Fruit fly (Drosophila melanogaster) whole organism, prepupa: ENCODE results near the gene CG7091.
A peak's percentile ranks its signal among the peaks of the same experiment; 100 is the strongest.

Experiments
- Blimp-1 ChIP-seq: fragments of 200-800 bp; sonication (Bioruptor generic); optimal IDR thresholded peaks from 3 replicates; lab custom pipeline; 2017; ENCODE audit warnings: missing biosample characterization, missing genetic modification characterization, mild to moderate bottlenecking, moderate library complexity, missing genetic modification reagents
- CG10631 ChIP-seq: fragments of 200-800 bp; sonication (Bioruptor generic); optimal IDR thresholded peaks from 2 replicates; lab custom pipeline; 2016; ENCODE audit warnings: missing biosample characterization, missing genetic modification characterization
- CG10669 ChIP-seq: fragments of 200-800 bp; sonication (Bioruptor generic); optimal IDR thresholded peaks from 3 replicates; lab custom pipeline; 2018; ENCODE audit warnings: missing biosample characterization, mild to moderate bottlenecking, missing genetic modification characterization, moderate library complexity
- CG11294 ChIP-seq: fragments of 200-800 bp; sonication (Bioruptor generic); IDR thresholded peaks from 2 replicates; pipeline ENCODE4 v1.3.6; 2022; ENCODE audit warnings: missing biosample characterization, missing genetic modification characterization
- CG11902 ChIP-seq: fragments of 200-800 bp; sonication (Bioruptor generic); optimal IDR thresholded peaks from 3 replicates; lab custom pipeline; 2016; ENCODE audit warnings: missing biosample characterization, missing genetic modification characterization
- CG1621 ChIP-seq: fragments of 200-800 bp; sonication (Bioruptor generic); optimal IDR thresholded peaks from 3 replicates; lab custom pipeline; 2018; ENCODE audit warnings: missing biosample characterization, mild to moderate bottlenecking, missing genetic modification characterization
- CG16779 ChIP-seq: fragments of 200-800 bp; sonication (Bioruptor generic); optimal IDR thresholded peaks from 3 replicates; lab custom pipeline; 2017; ENCODE audit warnings: missing biosample characterization, mild to moderate bottlenecking, missing genetic modification characterization
- CG3032 ChIP-seq: fragments of 200-800 bp; optimal IDR thresholded peaks from 2 replicates; lab custom pipeline; 2019; ENCODE audit warnings: missing biosample characterization, mild to moderate bottlenecking, missing genetic modification characterization, moderate library complexity
- CG31627 ChIP-seq: fragments of 200-800 bp; sonication (Bioruptor generic); optimal IDR thresholded peaks from 3 replicates; lab custom pipeline; 2016; ENCODE audit warnings: missing biosample characterization, missing genetic modification characterization
- CG32006 ChIP-seq: fragments of 200-800 bp; sonication (Bioruptor generic); optimal IDR thresholded peaks from 3 replicates; lab custom pipeline; 2017; ENCODE audit warnings: missing biosample characterization, mild to moderate bottlenecking, missing genetic modification characterization
- CG34406 ChIP-seq: fragments of 200-800 bp; sonication (Bioruptor generic); optimal IDR thresholded peaks from 3 replicates; lab custom pipeline; 2016; ENCODE audit warnings: missing biosample characterization, missing genetic modification characterization
- CG3919 ChIP-seq: fragments of 200-800 bp; sonication (Bioruptor generic); optimal IDR thresholded peaks from 3 replicates; lab custom pipeline; 2016; ENCODE audit warnings: missing biosample characterization, missing genetic modification characterization
- CG4318 ChIP-seq: fragments of 200-800 bp; sonication (Bioruptor generic); optimal IDR thresholded peaks from 3 replicates; lab custom pipeline; 2017; ENCODE audit warnings: missing biosample characterization, mild to moderate bottlenecking, missing genetic modification characterization
- CG6163 ChIP-seq: fragments of 200-800 bp; sonication (Bioruptor generic); IDR thresholded peaks from 3 replicates; pipeline ENCODE4 v1.3.6; 2022; ENCODE audit warnings: missing biosample characterization, missing genetic modification characterization
- CG6276 ChIP-seq: fragments of 200-800 bp; sonication (Bioruptor generic); optimal IDR thresholded peaks from 2 replicates; lab custom pipeline; 2017; ENCODE audit warnings: missing biosample characterization, mild to moderate bottlenecking, missing genetic modification characterization
- CG6808 ChIP-seq: fragments of 200-800 bp; sonication (Bioruptor generic); optimal IDR thresholded peaks from 3 replicates; lab custom pipeline; 2017; ENCODE audit warnings: missing biosample characterization, missing genetic modification characterization, mild to moderate bottlenecking, moderate library complexity, missing genetic modification reagents
- CG6854 ChIP-seq: fragments of 200-800 bp; sonication (Bioruptor generic); optimal IDR thresholded peaks from 2 replicates; lab custom pipeline; 2017; ENCODE audit warnings: missing biosample characterization, mild to moderate bottlenecking, missing genetic modification characterization
- CG7368 ChIP-seq: fragments of 200-800 bp; sonication (Bioruptor generic); optimal IDR thresholded peaks from 3 replicates; lab custom pipeline; 2016; ENCODE audit warnings: missing biosample characterization, missing genetic modification characterization
- CG8119 ChIP-seq: fragments of 200-800 bp; sonication (Bioruptor generic); IDR thresholded peaks from 3 replicates; pipeline ENCODE4 v1.3.6; 2022; ENCODE audit warnings: missing biosample characterization, missing genetic modification characterization
- CG8632 ChIP-seq: fragments of 200-800 bp; sonication (Bioruptor generic); optimal IDR thresholded peaks from 3 replicates; lab custom pipeline; 2016; ENCODE audit warnings: missing biosample characterization, missing genetic modification characterization
- CG9139 ChIP-seq: fragments of 200-800 bp; sonication (Bioruptor generic); optimal IDR thresholded peaks from 3 replicates; lab custom pipeline; 2017; ENCODE audit warnings: missing biosample characterization, mild to moderate bottlenecking, missing genetic modification characterization
- Eip75B ChIP-seq: fragments of 200-800 bp; sonication (Bioruptor generic); optimal IDR thresholded peaks from 3 replicates; lab custom pipeline; 2016; ENCODE audit warnings: missing biosample characterization, missing genetic modification characterization
- Eip93F ChIP-seq: fragments of 200-800 bp; sonication (Bioruptor generic); optimal IDR thresholded peaks from 2 replicates; lab custom pipeline; 2016; ENCODE audit warnings: missing biosample characterization, mild to moderate bottlenecking, missing genetic modification characterization
- Ets21C ChIP-seq: fragments of 200-800 bp; sonication (Bioruptor generic); optimal IDR thresholded peaks from 3 replicates; lab custom pipeline; 2016; ENCODE audit warnings: missing biosample characterization, missing genetic modification characterization
- Ets96B ChIP-seq: fragments of 200-800 bp; optimal IDR thresholded peaks from 2 replicates; lab custom pipeline; 2019; ENCODE audit warnings: missing biosample characterization, mild to moderate bottlenecking, missing genetic modification characterization, moderate library complexity
- Gug ChIP-seq: fragments of 200-800 bp; sonication (Bioruptor generic); IDR thresholded peaks from 2 replicates; pipeline ENCODE4 v1.3.6; 2022; ENCODE audit warnings: missing biosample characterization, missing genetic modification characterization
- Hr38 ChIP-seq: sonication (Bioruptor generic); optimal IDR thresholded peaks from 2 replicates; lab custom pipeline; 2016; ENCODE audit warnings: missing biosample characterization, missing genetic modification characterization
- Hr39 ChIP-seq: fragments of 200-800 bp; sonication (Bioruptor generic); optimal IDR thresholded peaks from 2 replicates; lab custom pipeline; 2016; ENCODE audit warnings: missing biosample characterization, missing genetic modification characterization
- Hr4 ChIP-seq: fragments of 200-800 bp; sonication (Bioruptor generic); optimal IDR thresholded peaks from 3 replicates; lab custom pipeline; 2016; ENCODE audit warnings: missing biosample characterization, missing genetic modification characterization
- Lpt ChIP-seq: fragments of 200-800 bp; sonication (Bioruptor generic); optimal IDR thresholded peaks from 3 replicates; lab custom pipeline; 2016; ENCODE audit warnings: missing biosample characterization, missing genetic modification characterization
- Met ChIP-seq: fragments of 200-800 bp; sonication (Bioruptor generic); optimal IDR thresholded peaks from 3 replicates; lab custom pipeline; 2016; ENCODE audit warnings: missing biosample characterization, missing genetic modification characterization
- OdsH ChIP-seq: fragments of 200-800 bp; sonication (Bioruptor generic); optimal IDR thresholded peaks from 3 replicates; lab custom pipeline; 2016; ENCODE audit warnings: missing biosample characterization, missing genetic modification characterization
- Smox ChIP-seq: fragments of 200-800 bp; sonication (Bioruptor generic); optimal IDR thresholded peaks from 3 replicates; lab custom pipeline; 2016; ENCODE audit warnings: missing biosample characterization, missing genetic modification characterization
- Sox102F ChIP-seq: fragments of 200-800 bp; sonication (Bioruptor generic); optimal IDR thresholded peaks from 2 replicates; lab custom pipeline; 2016; ENCODE audit warnings: missing biosample characterization, mild to moderate bottlenecking, missing genetic modification characterization
- Sox14 ChIP-seq: fragments of 200-800 bp; sonication (Bioruptor generic); optimal IDR thresholded peaks from 3 replicates; lab custom pipeline; 2016; ENCODE audit warnings: missing biosample characterization, missing genetic modification characterization
- Sox15 ChIP-seq: fragments of 200-800 bp; sonication (Bioruptor generic); optimal IDR thresholded peaks from 3 replicates; lab custom pipeline; 2016; ENCODE audit warnings: missing biosample characterization, missing genetic modification characterization
- achi ChIP-seq: fragments of 200-800 bp; sonication (Bioruptor generic); optimal IDR thresholded peaks from 3 replicates; lab custom pipeline; 2016; ENCODE audit warnings: missing biosample characterization, missing genetic modification characterization
- cyc ChIP-seq: fragments of 200-800 bp; sonication (Bioruptor generic); optimal IDR thresholded peaks from 3 replicates; lab custom pipeline; 2016; ENCODE audit warnings: missing biosample characterization, missing genetic modification characterization
- dsx ChIP-seq: fragments of 200-800 bp; optimal IDR thresholded peaks from 3 replicates; lab custom pipeline; 2019; ENCODE audit warnings: missing biosample characterization, mild to moderate bottlenecking, missing genetic modification characterization, moderate library complexity; ENCODE audit not compliant: poor library complexity, severe bottlenecking
- eg ChIP-seq: fragments of 200-800 bp; sonication (Bioruptor generic); IDR thresholded peaks from 3 replicates; pipeline ENCODE4 v1.3.6; 2022; ENCODE audit warnings: missing biosample characterization, missing genetic modification characterization
- esn ChIP-seq: fragments of 200-800 bp; sonication (Bioruptor generic); optimal IDR thresholded peaks from 2 replicates; lab custom pipeline; 2016; ENCODE audit warnings: missing biosample characterization, mild to moderate bottlenecking, missing genetic modification characterization, moderate library complexity
- fd59A ChIP-seq: fragments of 200-800 bp; sonication (Bioruptor generic); optimal IDR thresholded peaks from 2 replicates; lab custom pipeline; 2017; ENCODE audit warnings: missing biosample characterization, mild to moderate bottlenecking, missing genetic modification characterization, missing genetic modification reagents
- fd85E ChIP-seq: fragments of 200-800 bp; sonication (Bioruptor generic); optimal IDR thresholded peaks from 3 replicates; lab custom pipeline; 2016; ENCODE audit warnings: missing biosample characterization, missing genetic modification characterization
- fkh ChIP-seq: fragments of 200-800 bp; sonication (Bioruptor generic); optimal IDR thresholded peaks from 3 replicates; lab custom pipeline; 2017; ENCODE audit warnings: missing biosample characterization, mild to moderate bottlenecking, missing genetic modification characterization, moderate library complexity
- lz ChIP-seq: fragments of 200-800 bp; sonication (Bioruptor generic); optimal IDR thresholded peaks from 3 replicates; lab custom pipeline; 2016; ENCODE audit warnings: missing biosample characterization, missing genetic modification characterization
- net ChIP-seq: fragments of 200-800 bp; sonication (Bioruptor generic); optimal IDR thresholded peaks from 3 replicates; lab custom pipeline; 2016; ENCODE audit warnings: missing biosample characterization, missing genetic modification characterization
- pdm3 ChIP-seq: fragments of 200-800 bp; sonication (Bioruptor generic); optimal IDR thresholded peaks from 3 replicates; lab custom pipeline; 2016; ENCODE audit warnings: missing biosample characterization, missing genetic modification characterization
- svp ChIP-seq: fragments of 200-800 bp; sonication (Bioruptor generic); peaks from one replicate; lab custom pipeline; 2016; ENCODE audit warnings: missing biosample characterization, missing genetic modification characterization
- topi ChIP-seq: fragments of 200-800 bp; sonication (Bioruptor generic); optimal IDR thresholded peaks from 3 replicates; lab custom pipeline; 2016; ENCODE audit warnings: missing biosample characterization, missing genetic modification characterization
- vri ChIP-seq: fragments of 200-800 bp; sonication (Bioruptor generic); optimal IDR thresholded peaks from 3 replicates; lab custom pipeline; 2016; ENCODE audit warnings: missing biosample characterization, mild to moderate bottlenecking, missing genetic modification characterization

The CG7091 gene

DNA sequence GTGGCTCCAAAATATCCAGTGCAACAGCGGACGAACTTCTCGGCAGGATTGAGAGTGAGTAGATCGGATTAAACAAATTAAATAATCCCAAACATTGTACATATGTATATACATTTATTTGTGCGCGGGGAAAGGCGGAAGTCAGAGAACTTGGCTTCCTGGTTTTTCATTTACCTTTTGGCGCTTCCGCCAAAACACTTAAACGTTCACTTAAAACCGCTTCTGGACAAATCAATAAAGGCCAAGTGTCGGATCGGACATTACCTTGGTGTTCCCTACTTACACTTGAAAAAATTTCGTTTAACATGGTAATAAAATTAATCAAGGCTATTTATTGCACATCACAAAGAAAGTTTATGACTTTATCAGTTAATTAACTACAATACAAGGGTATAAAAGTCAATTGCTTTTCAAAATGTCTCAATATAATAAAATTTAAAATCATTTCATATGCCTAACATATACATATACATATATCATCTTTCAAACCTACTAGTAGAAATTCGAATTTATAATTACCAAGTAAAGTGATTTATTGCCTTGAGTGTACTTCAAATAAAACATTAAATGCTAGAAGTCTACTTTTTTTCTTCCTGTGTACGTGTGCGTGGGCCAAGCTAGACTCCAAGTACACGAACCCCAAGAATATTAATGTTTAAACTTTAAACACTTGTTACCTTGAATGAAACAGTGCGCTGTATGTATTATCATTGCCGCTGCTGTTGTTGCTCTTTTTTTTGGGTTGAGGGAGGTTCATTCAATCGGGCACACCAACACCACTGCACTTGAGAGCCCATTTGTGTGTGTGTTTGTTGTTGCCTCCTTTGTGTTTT, 3.8 kb downstream of the CG7091 start:
- TF ChIP-seq CG34406 (GFP tag; lab: Kevin White, UChicago) = peak; percentile 76
- peak; percentile 81 for TF ChIP-seq net
- TF ChIP-seq CG32006 (GFP tag; lab: Kevin White, UChicago) = peak; percentile 80
- TF ChIP-seq CG1621 = peak; percentile 57
- peak; percentile 67 for TF ChIP-seq Hr39 (GFP tag; lab: Kevin White, UChicago)
- TF ChIP-seq CG7368 (GFP tag; lab: Kevin White, UChicago) = peak; percentile 60
- peak; percentile 81 for TF ChIP-seq Eip75B (GFP tag; lab: Kevin White, UChicago)
- TF ChIP-seq Gug (GFP tag; lab: Robert Waterston, UW) = peak; percentile 64; the same call in 1 of the 2 replicates
- TF ChIP-seq Hr4 (GFP tag; lab: Kevin White, UChicago) = peak; percentile 68
- no peak for TF ChIP-seq Eip93F (GFP tag; lab: Kevin White, UChicago)
- TF ChIP-seq Sox15 (GFP tag; lab: Kevin White, UChicago) = peak; percentile 56
- TF ChIP-seq pdm3 (GFP tag; lab: Kevin White, UChicago) = peak; percentile 67
- TF ChIP-seq Ets96B (tag; lab: Kevin White, UChicago) = peak; percentile 76
- peak; percentile 68 for TF ChIP-seq Sox102F (GFP tag; lab: Kevin White, UChicago)
- no peak for TF ChIP-seq fkh
- TF ChIP-seq fd85E (GFP tag; lab: Kevin White, UChicago) = no peak
- peak; percentile 78 for TF ChIP-seq CG8119 (GFP tag; lab: Robert Waterston, UW)
- peak; percentile 77 for TF ChIP-seq OdsH (GFP tag; lab: Kevin White, UChicago)
- TF ChIP-seq CG16779 (tag; lab: Kevin White, UChicago) = peak; percentile 45
- no peak for TF ChIP-seq Hr38
- TF ChIP-seq Lpt = peak; percentile 40
- peak; percentile 8 for TF ChIP-seq Blimp-1 (GFP tag; lab: Kevin White, UChicago)
- TF ChIP-seq achi (GFP tag; lab: Kevin White, UChicago) = peak; percentile 68
- TF ChIP-seq CG10669 = peak; percentile 77
- peak; percentile 77 for TF ChIP-seq cyc
- 0 out of 2 replicates have a peak, but pooled peaks have one; percentile 67 for TF ChIP-seq CG11294 (GFP tag; lab: Robert Waterston, UW)
- peak; percentile 73 for TF ChIP-seq topi
- peak; percentile 79 for TF ChIP-seq eg
- TF ChIP-seq CG31627 (GFP tag; lab: Kevin White, UChicago) = peak; percentile 73
- TF ChIP-seq lz = peak; percentile 80
- peak; percentile 72 for TF ChIP-seq CG4318 (GFP tag; lab: Kevin White, UChicago)
- peak; percentile 74 for TF ChIP-seq Smox (GFP tag; lab: Kevin White, UChicago)
- TF ChIP-seq vri (GFP tag; lab: Kevin White, UChicago) = no peak
- peak; percentile 77 for TF ChIP-seq Met (GFP tag; lab: Kevin White, UChicago)
- TF ChIP-seq dsx = peak; percentile 40
- TF ChIP-seq CG6854 (GFP tag; lab: Kevin White, UChicago) = no peak
- TF ChIP-seq fd59A (GFP tag; lab: Kevin White, UChicago) = peak; percentile 64
- TF ChIP-seq Ets21C = peak; percentile 45
- peak; percentile 22 for TF ChIP-seq Sox14 (GFP tag; lab: Kevin White, UChicago)
- peak; percentile 84 for TF ChIP-seq CG3919 (GFP tag; lab: Kevin White, UChicago)
- TF ChIP-seq CG10631 (GFP tag; lab: Kevin White, UChicago) = peak; percentile 67
- TF ChIP-seq CG6163 = peak; percentile 62
- TF ChIP-seq CG6276 = peak; percentile 70
- peak; percentile 85 for TF ChIP-seq esn (GFP tag; lab: Kevin White, UChicago)
- TF ChIP-seq svp (GFP tag; lab: Kevin White, UChicago) = peak; percentile 89
- TF ChIP-seq CG8632 (GFP tag; lab: Kevin White, UChicago) = peak; percentile 79
- TF ChIP-seq CG6808 (GFP tag; lab: Kevin White, UChicago) = peak; percentile 83
- TF ChIP-seq CG3032 (tag; lab: Kevin White, UChicago) = peak; percentile 79
- peak; percentile 71 for TF ChIP-seq CG11902 (GFP tag; lab: Kevin White, UChicago)
- TF ChIP-seq CG9139 = peak; percentile 21
